Worm (Caenorhabditis elegans) whole organism, L1 larva: Measurements from ENCODE around the gene Y47D7A.7.
A peak's percentile ranks its signal among the peaks of the same experiment; 100 is the strongest.

Source experiments
- C04F5.9 ChIP-seq: sonication (generic microtip); optimal IDR thresholded peaks from 2 replicates; lab custom pipeline; 2016; ENCODE audit warnings: missing genetic modification characterization, missing compliant biosample characterization
- C34B4.2 ChIP-seq: sonication (generic microtip); optimal IDR thresholded peaks from 2 replicates; lab custom pipeline; 2017; ENCODE audit warnings: mild to moderate bottlenecking, missing genetic modification characterization, missing compliant biosample characterization
- ama-1 ChIP-seq: fragments of 150-350 bp; optimal IDR thresholded peaks from 2 replicates; lab custom pipeline; 2014
- ceh-8 ChIP-seq: fragments of 200-800 bp; sonication (Bioruptor generic); optimal IDR thresholded peaks from 2 replicates; lab custom pipeline; 2018; ENCODE audit warnings: mild to moderate bottlenecking, missing genetic modification characterization, moderate library complexity, missing compliant biosample characterization
- ceh-82 ChIP-seq, 3 experiments: fragments of 150-350 bp in 1 of 3; sonication (generic microtip) in 2 of 3; optimal IDR thresholded peaks; 2 replicates each; lab custom pipeline; 2014 to 2017; ENCODE audit warnings: missing biosample characterization in 3 of 3, missing genetic modification characterization in 3 of 3
- ceh-88 ChIP-seq: fragments of 200-800 bp; sonication (Bioruptor generic); IDR thresholded peaks from 2 replicates; pipeline ENCODE4 v1.3.6; 2022; ENCODE audit warnings: missing genetic modification characterization, missing compliant biosample characterization
- ceh-90 ChIP-seq: sonication (generic microtip); optimal IDR thresholded peaks from 2 replicates; lab custom pipeline; 2016; ENCODE audit warnings: missing genetic modification characterization, missing compliant biosample characterization
- dpl-1 ChIP-seq, 3 experiments: fragments of 150-350 bp in 2 of 3; sonication (generic microtip) in 1 of 3; optimal IDR thresholded peaks; 2 replicates each; lab custom pipeline; 2014 to 2017; ENCODE audit warnings: missing biosample characterization in 3 of 3, missing genetic modification characterization in 3 of 3, missing genetic modification reagents in 3 of 3
- dsc-1 ChIP-seq: sonication (generic microtip); optimal IDR thresholded peaks from 2 replicates; lab custom pipeline; 2016; ENCODE audit warnings: mild to moderate bottlenecking, missing genetic modification characterization, missing compliant biosample characterization
- efl-1 ChIP-seq, 4 experiments: fragments of 150-350 bp; optimal IDR thresholded peaks in 3 of 4; peaks in 1 of 4; 1 replicate in 1 of 4; 2 replicates in 3 of 4; lab custom pipeline; 2014; ENCODE audit warnings: missing biosample characterization in 2 of 4, missing genetic modification characterization in 2 of 4, missing genetic modification reagents in 2 of 4
- egl-27 ChIP-seq, 2 experiments: fragments of 150-350 bp in 1 of 2; sonication (generic microtip); optimal IDR thresholded peaks; 3 replicates each; lab custom pipeline; 2017 to 2018; ENCODE audit warnings: missing biosample characterization in 2 of 2, missing genetic modification characterization in 2 of 2, missing genetic modification reagents in 2 of 2
- elt-2 ChIP-seq: sonication (generic microtip); optimal IDR thresholded peaks from 2 replicates; lab custom pipeline; 2016; ENCODE audit warnings: missing genetic modification characterization, mild to moderate bottlenecking, inconsistent platforms, missing compliant biosample characterization, missing genetic modification reagents
- ets-5 ChIP-seq: fragments of 200-800 bp; sonication (Bioruptor generic); IDR thresholded peaks from 2 replicates; pipeline ENCODE4 v1.3.6; 2022; ENCODE audit warnings: missing genetic modification characterization, missing compliant biosample characterization
- fkh-10 ChIP-seq: sonication (generic microtip); optimal IDR thresholded peaks from 2 replicates; lab custom pipeline; 2017; ENCODE audit warnings: missing biosample characterization, missing genetic modification reagents, missing genetic modification characterization
- grh-1 ChIP-seq: fragments of 200-800 bp; sonication (Bioruptor generic); IDR thresholded peaks from 2 replicates; pipeline ENCODE4 v1.3.6; 2022; ENCODE audit warnings: missing genetic modification reagents, missing genetic modification characterization, missing compliant biosample characterization
- hlh-17 ChIP-seq: fragments of 200-800 bp; sonication (Bioruptor generic); optimal IDR thresholded peaks from 2 replicates; lab custom pipeline; 2018; ENCODE audit warnings: missing genetic modification characterization, mild to moderate bottlenecking, missing compliant biosample characterization, moderate library complexity, borderline replicate concordance
- hlh-4 ChIP-seq: sonication (generic microtip); optimal IDR thresholded peaks from 2 replicates; lab custom pipeline; 2016; ENCODE audit warnings: mild to moderate bottlenecking, missing genetic modification characterization, missing compliant biosample characterization
- hpl-2 ChIP-seq: fragments of 150-350 bp; optimal IDR thresholded peaks from 2 replicates; lab custom pipeline; 2014; ENCODE audit warnings: missing biosample characterization, missing genetic modification reagents, missing genetic modification characterization
- irx-1 ChIP-seq: sonication (generic microtip); optimal IDR thresholded peaks from 2 replicates; lab custom pipeline; 2016; ENCODE audit warnings: missing genetic modification characterization, missing compliant biosample characterization
- jun-1 ChIP-seq: fragments of 150-350 bp; optimal IDR thresholded peaks from 2 replicates; lab custom pipeline; 2014; ENCODE audit warnings: missing biosample characterization, missing genetic modification reagents, missing genetic modification characterization
- lin-13 ChIP-seq: fragments of 150-350 bp; optimal IDR thresholded peaks from 2 replicates; lab custom pipeline; 2014; ENCODE audit warnings: missing biosample characterization, missing genetic modification reagents, missing genetic modification characterization
- lin-15B ChIP-seq: fragments of 150-350 bp; sonication (generic microtip); optimal IDR thresholded peaks from 3 replicates; lab custom pipeline; 2014; ENCODE audit warnings: missing biosample characterization, missing genetic modification characterization
- lin-35 ChIP-seq, 2 experiments: fragments of 150-350 bp; optimal IDR thresholded peaks; 2 replicates each; lab custom pipeline; 2014; ENCODE audit warnings: missing biosample characterization in 2 of 2, missing genetic modification characterization in 2 of 2, missing genetic modification reagents in 2 of 2
- lin-39 ChIP-seq: fragments of 150-350 bp; optimal IDR thresholded peaks from 2 replicates; lab custom pipeline; 2014; ENCODE audit warnings: missing biosample characterization, missing genetic modification reagents, missing genetic modification characterization
- lir-3 ChIP-seq: sonication (generic microtip); optimal IDR thresholded peaks from 2 replicates; lab custom pipeline; 2016; ENCODE audit warnings: mild to moderate bottlenecking, missing genetic modification characterization, moderate library complexity, missing compliant biosample characterization; ENCODE audit not compliant: poor library complexity
- mab-9 ChIP-seq: fragments of 200-800 bp; sonication (Bioruptor generic); IDR thresholded peaks from 2 replicates; pipeline ENCODE4 v1.3.6; 2022; ENCODE audit warnings: missing genetic modification reagents, missing genetic modification characterization, missing compliant biosample characterization
- mdl-1 ChIP-seq, 2 experiments: fragments of 150-350 bp; optimal IDR thresholded peaks; 2 replicates each; lab custom pipeline; 2014 to 2017; ENCODE audit warnings: missing biosample characterization in 2 of 2, missing genetic modification characterization in 2 of 2, inconsistent platforms in 1 of 2
- mef-2 ChIP-seq: fragments of 150-350 bp; optimal IDR thresholded peaks from 2 replicates; lab custom pipeline; 2014; ENCODE audit warnings: missing biosample characterization, missing genetic modification characterization
- mep-1 ChIP-seq: fragments of 150-350 bp; optimal IDR thresholded peaks from 2 replicates; lab custom pipeline; 2014; ENCODE audit warnings: missing biosample characterization, missing genetic modification characterization
- nhr-11 ChIP-seq: fragments of 150-350 bp; optimal IDR thresholded peaks from 2 replicates; lab custom pipeline; 2014; ENCODE audit warnings: missing biosample characterization, missing genetic modification characterization
- nhr-12 ChIP-seq: sonication (generic microtip); optimal IDR thresholded peaks from 2 replicates; lab custom pipeline; 2017; ENCODE audit warnings: missing biosample characterization, missing genetic modification characterization
- nhr-20 ChIP-seq: sonication (generic microtip); optimal IDR thresholded peaks from 2 replicates; lab custom pipeline; 2016; ENCODE audit warnings: mild to moderate bottlenecking, missing genetic modification characterization, missing compliant biosample characterization
- nhr-237 ChIP-seq: fragments of 150-350 bp; optimal IDR thresholded peaks from 2 replicates; lab custom pipeline; 2014; ENCODE audit warnings: missing biosample characterization, missing genetic modification characterization
- nhr-28 ChIP-seq: fragments of 150-350 bp; optimal IDR thresholded peaks from 2 replicates; lab custom pipeline; 2014; ENCODE audit warnings: missing biosample characterization, missing genetic modification characterization
- nhr-84 ChIP-seq: sonication (generic microtip); optimal IDR thresholded peaks from 2 replicates; lab custom pipeline; 2017; ENCODE audit warnings: missing biosample characterization, missing genetic modification characterization
- pax-3 ChIP-seq: fragments of 200-800 bp; sonication (Bioruptor generic); optimal IDR thresholded peaks from 2 replicates; lab custom pipeline; 2018; ENCODE audit warnings: mild to moderate bottlenecking, missing genetic modification characterization, moderate library complexity, missing compliant biosample characterization
- pqm-1 ChIP-seq: sonication (generic microtip); optimal IDR thresholded peaks from 3 replicates; lab custom pipeline; 2017; ENCODE audit warnings: missing biosample characterization, missing genetic modification characterization
- snpc-4 ChIP-seq: fragments of 150-350 bp; optimal IDR thresholded peaks from 2 replicates; lab custom pipeline; 2014; ENCODE audit warnings: missing biosample characterization, missing genetic modification characterization
- snu-23 ChIP-seq: sonication (generic microtip); optimal IDR thresholded peaks from 2 replicates; lab custom pipeline; 2016; ENCODE audit warnings: missing genetic modification characterization, missing compliant biosample characterization
- sox-4 ChIP-seq: sonication (generic microtip); optimal IDR thresholded peaks from 2 replicates; lab custom pipeline; 2016; ENCODE audit warnings: missing genetic modification characterization, missing compliant biosample characterization
- sptf-1 ChIP-seq: fragments of 150-350 bp; optimal IDR thresholded peaks from 2 replicates; lab custom pipeline; 2014; ENCODE audit warnings: missing biosample characterization, missing genetic modification characterization
- swsn-7 ChIP-seq: sonication (generic microtip); optimal IDR thresholded peaks from 2 replicates; lab custom pipeline; 2016; ENCODE audit warnings: missing genetic modification characterization, missing compliant biosample characterization
- tbx-2 ChIP-seq: sonication (generic microtip); optimal IDR thresholded peaks from 2 replicates; lab custom pipeline; 2016; ENCODE audit warnings: missing genetic modification characterization, missing compliant biosample characterization
- tlp-1 ChIP-seq: fragments of 150-350 bp; optimal IDR thresholded peaks from 2 replicates; lab custom pipeline; 2014; ENCODE audit warnings: missing biosample characterization, missing genetic modification characterization
- unc-130 ChIP-seq: fragments of 150-350 bp; optimal IDR thresholded peaks from 2 replicates; lab custom pipeline; 2017; ENCODE audit warnings: missing biosample characterization, missing genetic modification characterization, inconsistent platforms
- unc-62 ChIP-seq: fragments of 150-350 bp; optimal IDR thresholded peaks from 2 replicates; lab custom pipeline; 2014; ENCODE audit warnings: missing biosample characterization, missing genetic modification reagents, missing genetic modification characterization
- zag-1 ChIP-seq: fragments of 150-350 bp; optimal IDR thresholded peaks from 2 replicates; lab custom pipeline; 2014; ENCODE audit warnings: missing biosample characterization, missing genetic modification characterization
- zip-4 ChIP-seq: fragments of 200-800 bp; sonication (Bioruptor generic); optimal IDR thresholded peaks from 2 replicates; lab custom pipeline; 2018; ENCODE audit warnings: mild to moderate bottlenecking, missing genetic modification characterization, moderate library complexity, missing compliant biosample characterization

Gene Y47D7A.7

ce11 chrV:4450523-4451089 is 30.9 kb upstream of the Y47D7A.7 start, which contains the start of gene rft-2 (continued):
- no peak for TF ChIP-seq lir-3 (tag; lab: Kevin White, UChicago)
- peak; percentile 14 for TF ChIP-seq nhr-11
- no peak for TF ChIP-seq tlp-1 (tag; lab: Kevin White, UChicago)
- TF ChIP-seq mef-2 (tag; lab: Kevin White, UChicago) = no peak
- TF ChIP-seq nhr-28 (tag; lab: Kevin White, UChicago) = no peak
- peak; percentile 62 for TF ChIP-seq mep-1 (tag; lab: Kevin White, UChicago)
- no peak for TF ChIP-seq unc-130
- peak; percentile 93 to 96 (median 95) for TF ChIP-seq dpl-1 (GFP tag; optimal IDR thresholded peaks at IDR 0.05; lab: Kevin White, UChicago)
- peak; percentile 59 for TF ChIP-seq nhr-20 (tag; lab: Kevin White, UChicago)
- TF ChIP-seq snu-23 = peak; percentile 69
- peak in 1 of 2 experiments; percentile 22 for TF ChIP-seq mdl-1 (tag; optimal IDR thresholded peaks at IDR 0.05; lab: Kevin White, UChicago)
- TF ChIP-seq lin-13 (GFP tag; lab: Kevin White, UChicago) = peak; percentile 27
- TF ChIP-seq hpl-2 (GFP tag; lab: Kevin White, UChicago) = no peak
- TF ChIP-seq sox-4 (tag; lab: Kevin White, UChicago) = peak; percentile 3
- TF ChIP-seq C04F5.9 (tag; lab: Kevin White, UChicago) = peak; percentile 23
- no peak for TF ChIP-seq unc-62 (GFP tag; lab: Kevin White, UChicago)
- TF ChIP-seq ceh-82 (tag; optimal IDR thresholded peaks at IDR 0.05; lab: Kevin White, UChicago) = peak; percentile 39 to 80 (median 56)
- TF ChIP-seq swsn-7 (tag; lab: Kevin White, UChicago) = peak; percentile 60
- peak; percentile 16 for TF ChIP-seq jun-1 (tag; lab: Kevin White, UChicago)
- 0 out of 2 replicates have a peak, but pooled peaks have one; percentile 18 for TF ChIP-seq grh-1 (GFP tag; lab: Robert Waterston, UW)
- TF ChIP-seq ceh-90 (tag; lab: Kevin White, UChicago) = no peak
- TF ChIP-seq nhr-237 (tag; lab: Kevin White, UChicago) = no peak
- no peak for TF ChIP-seq nhr-84 (tag; lab: Kevin White, UChicago)
- no peak for TF ChIP-seq ets-5 (GFP tag; lab: Robert Waterston, UW)
- TF ChIP-seq lin-15B = peak; percentile 1
- peak; percentile 25 for TF ChIP-seq fkh-10 (GFP tag; lab: Kevin White, UChicago)
- TF ChIP-seq snpc-4 (tag; lab: Kevin White, UChicago) = peak; percentile 44
- no peak for TF ChIP-seq lin-39
- no peak for TF ChIP-seq nhr-12 (tag; lab: Kevin White, UChicago)
- no peak for TF ChIP-seq zag-1
- TF ChIP-seq hlh-17 (GFP tag; lab: Kevin White, UChicago) = no peak
- TF ChIP-seq ceh-8 (GFP tag; lab: Kevin White, UChicago) = no peak
- TF ChIP-seq hlh-4 (tag; lab: Kevin White, UChicago) = no peak
- no peak for TF ChIP-seq C34B4.2 (tag; lab: Kevin White, UChicago)
- no peak for TF ChIP-seq ceh-88 (GFP tag; lab: Robert Waterston, UW)
- no peak for TF ChIP-seq egl-27 (tag; optimal IDR thresholded peaks at IDR 0.05; lab: Kevin White, UChicago)
- TF ChIP-seq efl-1 (optimal IDR thresholded peaks at IDR 0.05; lab: Kevin White, UChicago) = peak; percentile 92 to 96
- peak; percentile 96 to 99 for TF ChIP-seq efl-1 (GFP tag; optimal IDR thresholded peaks at IDR 0.05 in 1 of 2; lab: Kevin White, UChicago)
- TF ChIP-seq ama-1 (lab: Kevin White, UChicago) = no peak
- peak; percentile 67 for TF ChIP-seq dsc-1 (tag; lab: Kevin White, UChicago)
- no peak for TF ChIP-seq pax-3 (tag; lab: Kevin White, UChicago)
- no peak for TF ChIP-seq mab-9
- TF ChIP-seq zip-4 (GFP tag; lab: Kevin White, UChicago) = no peak
- TF ChIP-seq elt-2 (tag; lab: Kevin White, UChicago) = peak; percentile 56
- TF ChIP-seq sptf-1 (tag; lab: Kevin White, UChicago) = no peak
- TF ChIP-seq tbx-2 = peak; percentile 50
- no peak for TF ChIP-seq pqm-1 (tag; lab: Kevin White, UChicago)
- TF ChIP-seq irx-1 = peak; percentile 58
- peak; percentile 96 to 97 for TF ChIP-seq lin-35 (GFP tag; optimal IDR thresholded peaks at IDR 0.05; lab: Kevin White, UChicago)
